Fruit fly (Drosophila melanogaster): ENCODE measurements around the gene Glyp.

The Glyp gene

DNA sequence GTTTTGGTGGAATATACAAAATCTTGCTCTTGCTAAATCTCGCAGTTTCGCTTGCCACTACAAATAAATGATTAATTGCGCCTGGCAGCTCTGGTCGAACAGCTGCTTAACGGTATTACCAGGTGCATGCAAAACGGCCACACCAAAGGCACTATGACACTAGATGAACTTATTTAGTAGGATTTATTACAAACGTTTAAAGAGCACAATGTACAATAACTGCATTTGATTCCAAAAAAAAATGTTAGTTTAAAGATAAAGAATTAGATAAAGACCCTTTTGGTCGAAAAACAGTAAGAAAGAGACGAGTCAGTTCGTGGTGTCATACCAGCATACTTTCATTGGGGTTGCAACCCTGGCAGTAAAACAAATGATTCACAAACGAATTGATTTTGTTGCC, 16.6 kb downstream of the Glyp start, which contains the start of the genes CG11723 and Tbcd (continued):
- TF ChIP-seq CG11093 (GFP tag; IDR thresholded peaks at IDR 0.05) (peak; percentile 86), CG31365 (tag; optimal IDR thresholded peaks at IDR 0.05) (no peak), Hsf (GFP tag; optimal IDR thresholded peaks at IDR 0.05) (peak; percentile 91), CG9727 (GFP tag; optimal IDR thresholded peaks at IDR 0.05) (peak; percentile 85), CG43689 (GFP tag; IDR thresholded peaks at IDR 0.05) (peak; percentile 79), salm (tag; optimal IDR thresholded peaks at IDR 0.05) (peak; percentile 80), Mad (GFP tag; optimal IDR thresholded peaks at IDR 0.05) (peak; percentile 72), gce (GFP tag; IDR thresholded peaks at IDR 0.05) (peak; percentile 91), CG15269 (tag; optimal IDR thresholded peaks at IDR 0.05) (no peak), CG31388 (GFP tag; optimal IDR thresholded peaks at IDR 0.05) (peak; percentile 64), D19B (GFP tag; optimal IDR thresholded peaks at IDR 0.05) (peak; percentile 69), ro (GFP tag; IDR thresholded peaks at IDR 0.05) (peak; percentile 83), Camta (GFP tag; optimal IDR thresholded peaks at IDR 0.05) (peak; percentile 77), CG9797 (GFP tag; optimal IDR thresholded peaks at IDR 0.05) (peak; percentile 82), CG14860 (GFP tag; IDR thresholded peaks at IDR 0.05; ENCODE audit: partially characterized antibody) (no peak), HLHmδ (GFP tag; optimal IDR thresholded peaks at IDR 0.05) (no peak), CG10209 (GFP tag; optimal IDR thresholded peaks at IDR 0.05) (no peak), her (GFP tag; optimal IDR thresholded peaks at IDR 0.05) (peak; percentile 89), Side (GFP tag; optimal IDR thresholded peaks at IDR 0.05) (peak; percentile 86), Opbp (GFP tag; IDR thresholded peaks at IDR 0.05; ENCODE audit: partially characterized antibody) (no peak; the same call in 2 of the 3 replicates), HmgD (GFP tag; optimal IDR thresholded peaks at IDR 0.05) (peak; percentile 82), crol (GFP tag; IDR thresholded peaks at IDR 0.05) (no peak), CG11560 (tag; IDR thresholded peaks at IDR 0.05) (peak; percentile 56; the same call in 1 of the 3 replicates), dan (GFP tag; IDR thresholded peaks at IDR 0.05) (peak; percentile 70), CG15696 (tag; optimal IDR thresholded peaks at IDR 0.05) (peak; percentile 82), CG18764 (GFP tag; optimal IDR thresholded peaks at IDR 0.05) (peak; percentile 95), CG2199 (GFP tag; IDR thresholded peaks at IDR 0.05) (peak; percentile 87; the same call in 2 of the 3 replicates), CG17359 (tag; optimal IDR thresholded peaks at IDR 0.05) (no peak), Nf-YC (tag; optimal IDR thresholded peaks at IDR 0.05) (no peak), eve (GFP tag; optimal IDR thresholded peaks at IDR 0.05) (no peak), Dp (GFP tag; optimal IDR thresholded peaks at IDR 0.05) (peak; percentile 29), CG34224 (GFP tag; IDR thresholded peaks at IDR 0.05; ENCODE audit: partially characterized antibody) (peak; percentile 66), zf30C (GFP tag; optimal IDR thresholded peaks at IDR 0.05) (no peak), kni (GFP tag; optimal IDR thresholded peaks at IDR 0.05) (no peak), tx (GFP tag; optimal IDR thresholded peaks at IDR 0.05) (peak; percentile 89), ssp (GFP tag; IDR thresholded peaks at IDR 0.05) (peak; percentile 81), CG8089 (GFP tag; optimal IDR thresholded peaks at IDR 0.05) (peak; percentile 87), tap (tag; optimal IDR thresholded peaks at IDR 0.05) (no peak), unc-4 (GFP tag; IDR thresholded peaks at IDR 0.05; ENCODE audit: partially characterized antibody) (0 out of 2 replicates have a peak, but pooled peaks have one; percentile 38), CG10274 (GFP tag; optimal IDR thresholded peaks at IDR 0.05) (peak; percentile 30), ap (GFP tag; IDR thresholded peaks at IDR 0.05) (peak; percentile 90), CG11398 (GFP tag; optimal IDR thresholded peaks at IDR 0.05) (peak; percentile 75), ems (GFP tag; optimal IDR thresholded peaks at IDR 0.05) (peak; percentile 80), CG14710 (tag; optimal IDR thresholded peaks at IDR 0.05) (peak; percentile 89), B-H1 (GFP tag; IDR thresholded peaks at IDR 0.05) (peak; percentile 90), gsb-n (tag; optimal IDR thresholded peaks at IDR 0.05) (no peak), Dll (GFP tag; IDR thresholded peaks at IDR 0.05; ENCODE audit: partially characterized antibody) (peak; percentile 60; the same call in 2 of the 4 replicates), CG7271 (tag; optimal IDR thresholded peaks at IDR 0.05) (peak; percentile 56), mirr (GFP tag; optimal IDR thresholded peaks at IDR 0.05) (peak; percentile 44), YL-1 (GFP tag; optimal IDR thresholded peaks at IDR 0.05) (peak; percentile 89), onecut (GFP tag; IDR thresholded peaks at IDR 0.05) (peak; percentile 86)
